Worm (Caenorhabditis elegans) whole organism, L4 larva: ENCODE results near the gene T28C6.7.
A peak's percentile ranks its signal among the peaks of the same experiment; 100 is the strongest.

ENCODE experiments used
- T26A8.4 ChIP-seq: fragments of 200-800 bp; sonication (Bioruptor generic); IDR thresholded peaks from 2 replicates; pipeline ENCODE4 v1.3.6; 2022; ENCODE audit warnings: missing genetic modification characterization, missing compliant biosample characterization
- unc-62 ChIP-seq, 3 experiments: fragments of 150-350 bp in 1 of 3; sonication (generic microtip); optimal IDR thresholded peaks in 2 of 3; peaks in 1 of 3; 1 replicate in 1 of 3; 2 replicates in 2 of 3; lab custom pipeline; 2014 to 2017; ENCODE audit warnings: missing biosample characterization in 3 of 3, missing genetic modification characterization in 3 of 3, missing genetic modification reagents in 3 of 3, missing genotype in 1 of 3

DNA sequence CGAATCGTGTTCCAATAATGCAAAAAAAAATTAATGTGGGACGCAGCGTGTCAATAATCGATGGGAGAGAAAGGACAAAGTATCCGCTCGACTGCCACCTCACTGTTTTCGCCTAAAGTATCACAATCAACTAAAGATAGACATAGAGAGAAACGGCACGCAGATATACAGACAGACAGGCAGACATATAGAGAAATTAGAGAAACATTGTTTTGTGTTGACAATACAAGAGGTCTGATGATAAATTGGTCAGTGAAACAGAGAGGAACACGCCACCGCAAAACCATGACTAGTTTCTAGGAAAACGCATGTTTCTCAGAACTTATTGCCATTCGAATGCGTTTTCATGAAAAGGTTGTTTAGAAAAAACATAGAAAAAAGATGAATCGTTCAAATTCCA is 3.0 kb downstream of the T28C6.7 start, which contains the start of gene T28C6.8:
- TF ChIP-seq unc-62 (GFP tag; optimal IDR thresholded peaks at IDR 0.05 in 1 of 2; lab: Kevin White, UChicago) (no peak), unc-62 (tag; optimal IDR thresholded peaks at IDR 0.05; lab: Kevin White, UChicago) (no peak), T26A8.4 (peak; percentile 67)
